Worm (Caenorhabditis elegans) whole organism, mixed stage, embryonic: Measurements from ENCODE around the gene ZC412.3.

Experiments used
- M03D4.4 ChIP-seq: sonication (generic microtip); optimal IDR thresholded peaks from 2 replicates; lab custom pipeline; 2017; ENCODE audit warnings: mild to moderate bottlenecking, missing genetic modification characterization, missing compliant biosample characterization
- bed-3 ChIP-seq: fragments of 200-800 bp; sonication (Bioruptor generic); optimal IDR thresholded peaks from 3 replicates; lab custom pipeline; 2018; ENCODE audit warnings: mild to moderate bottlenecking, missing genetic modification characterization, moderate library complexity, missing compliant biosample characterization
- ceh-83 ChIP-seq: fragments of 200-800 bp; sonication (Bioruptor generic); optimal IDR thresholded peaks from 2 replicates; lab custom pipeline; 2018; ENCODE audit warnings: mild to moderate bottlenecking, missing genetic modification characterization, missing compliant biosample characterization
- ces-1 ChIP-seq: fragments of 150-350 bp; optimal IDR thresholded peaks from 2 replicates; lab custom pipeline; 2014; ENCODE audit warnings: missing biosample characterization, missing genetic modification reagents, missing genetic modification characterization
- cnd-1 ChIP-seq: fragments of 200-800 bp; sonication (Bioruptor generic); optimal IDR thresholded peaks from 2 replicates; lab custom pipeline; 2018; ENCODE audit warnings: mild to moderate bottlenecking, missing genetic modification characterization, missing compliant biosample characterization
- drap-1 ChIP-seq: fragments of 200-800 bp; sonication (Bioruptor generic); optimal IDR thresholded peaks from 3 replicates; lab custom pipeline; 2018; ENCODE audit warnings: mild to moderate bottlenecking, missing genetic modification characterization, missing compliant biosample characterization
- elt-1 ChIP-seq: sonication (generic microtip); optimal IDR thresholded peaks from 2 replicates; lab custom pipeline; 2017; ENCODE audit warnings: missing genetic modification characterization, mild to moderate bottlenecking, missing compliant biosample characterization, antibody characterized with exemption, moderate library complexity, borderline replicate concordance; ENCODE audit not compliant: insufficient read depth
- elt-3 ChIP-seq: fragments of 150-350 bp; optimal IDR thresholded peaks from 2 replicates; lab custom pipeline; 2014; ENCODE audit warnings: missing biosample characterization, missing genetic modification characterization
- flh-1 ChIP-seq: fragments of 200-800 bp; sonication (Bioruptor generic); optimal IDR thresholded peaks from 2 replicates; lab custom pipeline; 2018; ENCODE audit warnings: mild to moderate bottlenecking, missing genetic modification characterization, moderate library complexity, missing compliant biosample characterization
- ham-2 ChIP-seq: fragments of 200-800 bp; sonication (Bioruptor generic); optimal IDR thresholded peaks from 2 replicates; lab custom pipeline; 2018; ENCODE audit warnings: mild to moderate bottlenecking, missing genetic modification characterization, missing compliant biosample characterization
- hlh-1 ChIP-seq: fragments of 150-350 bp; optimal IDR thresholded peaks from 2 replicates; lab custom pipeline; 2014; ENCODE audit warnings: missing biosample characterization, missing genetic modification reagents, missing genetic modification characterization
- lin-13 ChIP-seq: fragments of 150-350 bp; optimal IDR thresholded peaks from 2 replicates; lab custom pipeline; 2014; ENCODE audit warnings: missing biosample characterization, missing genetic modification characterization
- lsy-2 ChIP-seq: fragments of 150-350 bp; optimal IDR thresholded peaks from 2 replicates; lab custom pipeline; 2014; ENCODE audit warnings: missing biosample characterization, missing genetic modification characterization
- mep-1 ChIP-seq: fragments of 150-350 bp; optimal IDR thresholded peaks from 2 replicates; lab custom pipeline; 2017; ENCODE audit warnings: missing biosample characterization, missing genetic modification reagents, missing genetic modification characterization, inconsistent platforms
- mls-2 ChIP-seq: sonication (generic microtip); optimal IDR thresholded peaks from 2 replicates; lab custom pipeline; 2016; ENCODE audit warnings: mild to moderate bottlenecking, missing genetic modification characterization, moderate library complexity, missing compliant biosample characterization
- nhr-12 ChIP-seq: fragments of 150-350 bp; optimal IDR thresholded peaks from 2 replicates; lab custom pipeline; 2014; ENCODE audit warnings: missing biosample characterization, missing genetic modification characterization
- nhr-2 ChIP-seq: fragments of 150-350 bp; optimal IDR thresholded peaks from 2 replicates; lab custom pipeline; 2014; ENCODE audit warnings: missing biosample characterization, missing genetic modification characterization
- nhr-237 ChIP-seq: fragments of 150-350 bp; optimal IDR thresholded peaks from 2 replicates; lab custom pipeline; 2014; ENCODE audit warnings: missing biosample characterization, missing genetic modification characterization
- nhr-28 ChIP-seq: fragments of 150-350 bp; optimal IDR thresholded peaks from 2 replicates; lab custom pipeline; 2014; ENCODE audit warnings: missing biosample characterization, missing genetic modification characterization
- nhr-76 ChIP-seq: sonication (generic microtip); optimal IDR thresholded peaks from 2 replicates; lab custom pipeline; 2017; ENCODE audit warnings: missing biosample characterization, missing genetic modification characterization
- pha-4 ChIP-seq: fragments of 150-350 bp; optimal IDR thresholded peaks from 2 replicates; lab custom pipeline; 2018; ENCODE audit warnings: missing biosample characterization, missing genetic modification reagents, missing genetic modification characterization
- sem-2 ChIP-seq: fragments of 200-800 bp; sonication (Bioruptor generic); optimal IDR thresholded peaks from 2 replicates; lab custom pipeline; 2018; ENCODE audit warnings: mild to moderate bottlenecking, missing genetic modification characterization, missing compliant biosample characterization
- snpc-4 ChIP-seq: fragments of 150-350 bp; optimal IDR thresholded peaks from 2 replicates; lab custom pipeline; 2014; ENCODE audit warnings: missing biosample characterization, missing genetic modification characterization
- tbx-8 ChIP-seq: fragments of 200-800 bp; sonication (Bioruptor generic); optimal IDR thresholded peaks from 2 replicates; lab custom pipeline; 2018; ENCODE audit warnings: mild to moderate bottlenecking, missing genetic modification characterization, moderate library complexity, missing compliant biosample characterization
- unc-120 ChIP-seq: sonication (generic microtip); optimal IDR thresholded peaks from 2 replicates; lab custom pipeline; 2017; ENCODE audit warnings: missing genetic modification characterization, missing compliant biosample characterization; ENCODE audit not compliant: poor library complexity, severe bottlenecking
- unc-62 ChIP-seq: fragments of 150-350 bp; optimal IDR thresholded peaks from 2 replicates; lab custom pipeline; 2014; ENCODE audit warnings: missing biosample characterization, missing genetic modification reagents, missing genetic modification characterization
- zip-8 ChIP-seq: fragments of 150-350 bp; optimal IDR thresholded peaks from 2 replicates; lab custom pipeline; 2014; ENCODE audit warnings: missing biosample characterization, missing genetic modification characterization
- ztf-11 ChIP-seq: fragments of 150-350 bp; optimal IDR thresholded peaks from 2 replicates; lab custom pipeline; 2014; ENCODE audit warnings: missing biosample characterization, missing genetic modification characterization

Gene ZC412.3

ce11 chrV:14832121-14832788 is 39.1 kb downstream of the ZC412.3 start:
- TF ChIP-seq cnd-1 (tag; lab: Kevin White, UChicago) (no peak), ztf-11 (peak; percentile 1), ces-1 (GFP tag; lab: Kevin White, UChicago) (peak; percentile 68), bed-3 (GFP tag; lab: Kevin White, UChicago) (no peak), mls-2 (peak; percentile 48)

- TF ChIP-seq lin-13 (tag; lab: Kevin White, UChicago) = no peak
- TF ChIP-seq mep-1 (tag; lab: Kevin White, UChicago) = no peak
- no peak for TF ChIP-seq ham-2 (GFP tag; lab: Kevin White, UChicago)
- no peak for TF ChIP-seq M03D4.4 (tag; lab: Kevin White, UChicago)
- TF ChIP-seq nhr-12 (tag; lab: Kevin White, UChicago) = no peak
- TF ChIP-seq bed-3 (GFP tag; lab: Kevin White, UChicago) = no peak
- TF ChIP-seq nhr-28 = no peak
- TF ChIP-seq ztf-11 = no peak
- TF ChIP-seq unc-120 (tag; lab: Kevin White, UChicago) = peak; percentile 38
- TF ChIP-seq nhr-76 (tag; lab: Kevin White, UChicago) = no peak
- no peak for TF ChIP-seq nhr-237 (tag; lab: Kevin White, UChicago)
- TF ChIP-seq unc-62 (GFP tag; lab: Kevin White, UChicago) = peak; percentile 18
- no peak for TF ChIP-seq drap-1 (GFP tag; lab: Kevin White, UChicago)
- no peak for TF ChIP-seq flh-1 (GFP tag; lab: Kevin White, UChicago)
- no peak for TF ChIP-seq hlh-1
- peak; percentile 38 for TF ChIP-seq elt-3 (tag; lab: Kevin White, UChicago)
- no peak for TF ChIP-seq tbx-8 (GFP tag; lab: Kevin White, UChicago)
- peak; percentile 58 for TF ChIP-seq elt-1 (tag; lab: Kevin White, UChicago)
- TF ChIP-seq, all 35 proteins: peak for 4
Observed at ce11 chrV:14831460-14832120, 39.8 kb downstream of the ZC412.3 start.

DNA sequence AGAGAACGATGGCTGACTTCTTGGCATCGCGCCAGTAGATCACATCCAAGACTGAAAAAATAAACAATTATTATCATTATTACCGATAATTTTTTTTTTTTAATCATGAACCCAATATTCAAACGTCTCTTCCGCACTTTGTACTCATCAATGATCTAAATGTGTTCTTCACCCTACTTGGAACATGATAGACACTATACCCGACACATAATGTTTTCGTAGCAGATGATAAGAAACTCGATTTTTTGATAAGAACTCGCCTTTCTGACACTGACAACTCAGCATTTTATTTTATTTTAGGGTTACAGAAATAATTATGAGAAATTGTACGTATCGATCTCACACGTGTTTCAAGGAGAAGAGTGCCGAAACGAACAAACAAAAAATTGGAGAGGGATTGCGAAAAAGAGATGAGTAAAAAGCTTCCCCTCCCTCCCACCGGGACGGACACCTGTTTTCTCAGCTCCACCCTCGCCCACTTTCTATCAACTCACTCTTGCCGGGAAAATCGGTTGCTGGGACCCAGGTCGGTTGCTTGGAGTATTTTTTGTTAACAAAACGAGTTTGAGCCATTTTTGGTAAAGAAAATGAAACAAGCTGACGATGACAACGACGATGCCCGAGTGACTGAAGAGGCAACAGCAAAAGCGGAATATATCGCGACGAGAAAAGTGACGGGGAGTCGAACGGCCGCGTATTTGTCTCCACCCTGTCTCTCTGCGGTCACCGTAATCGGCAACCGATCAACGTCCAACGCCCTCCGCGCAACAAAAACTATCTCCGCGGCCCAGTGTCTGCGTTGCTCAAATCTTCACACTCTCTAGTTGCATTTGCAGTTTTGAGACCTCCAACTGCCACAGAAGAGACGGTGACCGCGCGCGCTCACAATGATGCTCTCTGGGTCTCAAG is 40.8 kb downstream of the ZC412.3 start:
- TF ChIP-seq ces-1 (GFP tag; lab: Kevin White, UChicago) (no peak), snpc-4 (tag; lab: Kevin White, UChicago) (no peak), drap-1 (GFP tag; lab: Kevin White, UChicago) (peak; percentile 68), M03D4.4 (tag; lab: Kevin White, UChicago) (peak; percentile 5), unc-120 (tag; lab: Kevin White, UChicago) (peak; percentile 63), nhr-2 (tag; lab: Kevin White, UChicago) (peak; percentile 80), pha-4 (tag; lab: Kevin White, UChicago) (peak; percentile 30), hlh-1 (peak; percentile 66)
- TF ChIP-seq, all 35 proteins: peak for 6

ce11 chrV:14828407-14828806 is 42.9 kb downstream of the ZC412.3 start:
- TF ChIP-seq bed-3 (GFP tag; lab: Kevin White, UChicago) (no peak), ceh-83 (GFP tag; lab: Kevin White, UChicago) (peak; percentile 34), nhr-28 (no peak), nhr-12 (tag; lab: Kevin White, UChicago) (no peak), lsy-2 (tag; lab: Kevin White, UChicago) (no peak), unc-62 (GFP tag; lab: Kevin White, UChicago) (no peak), zip-8 (no peak), snpc-4 (tag; lab: Kevin White, UChicago) (no peak), sem-2 (peak; percentile 16), M03D4.4 (tag; lab: Kevin White, UChicago) (no peak)
